Worm (Caenorhabditis elegans) whole organism, midembryonic: ENCODE measurements around the gene gtf-2H5.

Experiments used
- T22C8.4 ChIP-seq: fragments of 200-800 bp; sonication (Bioruptor generic); IDR thresholded peaks from 2 replicates; pipeline ENCODE4 v1.3.6; 2022; ENCODE audit warnings: missing genetic modification characterization, missing compliant biosample characterization
- klf-2 ChIP-seq: fragments of 200-800 bp; sonication (Bioruptor generic); conservative IDR thresholded peaks from 2 replicates; pipeline ENCODE4 v1.3.6; 2022; ENCODE audit warnings: missing genetic modification reagents, missing genetic modification characterization, missing compliant biosample characterization
- ref-1 ChIP-seq: fragments of 200-800 bp; sonication (Bioruptor generic); conservative IDR thresholded peaks from 2 replicates; pipeline ENCODE4 v1.3.6; 2022; ENCODE audit warnings: missing genetic modification reagents, missing genetic modification characterization, missing compliant biosample characterization
- tab-1 ChIP-seq: fragments of 200-800 bp; sonication (Bioruptor generic); IDR thresholded peaks from 2 replicates; pipeline ENCODE4 v1.3.6; 2022; ENCODE audit warnings: missing genetic modification characterization, missing compliant biosample characterization
- ztf-23 ChIP-seq: fragments of 200-800 bp; sonication (Bioruptor generic); IDR thresholded peaks from 2 replicates; pipeline ENCODE4 v1.3.6; 2022; ENCODE audit warnings: missing genetic modification reagents, missing genetic modification characterization, missing compliant biosample characterization
- ztf-29 ChIP-seq: fragments of 200-800 bp; sonication (Bioruptor generic); IDR thresholded peaks from 2 replicates; pipeline ENCODE4 v1.3.6; 2022; ENCODE audit warnings: missing genetic modification reagents, missing genetic modification characterization, missing compliant biosample characterization

DNA sequence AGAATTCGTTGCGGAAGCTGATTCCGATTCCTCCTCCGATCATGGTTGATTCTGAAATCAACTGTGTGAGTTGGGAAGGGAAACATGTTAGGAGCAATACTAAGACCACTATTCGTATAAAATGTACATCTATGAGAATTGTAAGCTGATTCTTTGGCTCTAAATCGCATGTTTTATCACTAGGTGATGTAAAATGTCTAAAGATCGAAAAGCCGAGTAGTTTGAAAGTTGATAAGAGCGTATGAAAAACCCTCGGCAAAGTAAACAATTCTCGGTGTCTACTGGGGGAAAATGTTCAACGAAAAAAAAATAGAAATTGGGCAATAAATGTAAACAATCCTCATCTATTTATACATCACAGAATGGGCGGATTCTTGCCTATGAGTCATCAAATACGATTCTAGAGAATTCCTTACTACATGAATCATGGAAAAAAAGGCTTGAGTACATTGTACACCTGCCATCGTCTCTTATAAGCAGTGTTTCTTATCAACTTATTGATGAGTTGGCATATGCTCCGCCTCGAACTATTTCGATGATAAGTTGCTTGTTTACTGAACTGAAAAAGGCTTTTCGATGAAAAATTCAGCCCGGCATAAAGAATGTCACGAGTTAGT is 23.1 kb upstream of the gtf-2H5 start, which contains the start of gene lec-6:
- TF ChIP-seq T22C8.4 (GFP tag; lab: Robert Waterston, UW): no peak
- no peak for TF ChIP-seq ref-1 (GFP tag; lab: Robert Waterston, UW)
- TF ChIP-seq ztf-29 (GFP tag; lab: Robert Waterston, UW): no peak
- TF ChIP-seq klf-2 (GFP tag; lab: Robert Waterston, UW): no peak
- TF ChIP-seq tab-1 (GFP tag; lab: Robert Waterston, UW): no peak
- TF ChIP-seq ztf-23: no peak
